Worm (Caenorhabditis elegans) whole organism, young adult: ENCODE data around the gene F35F10.1.

ENCODE experiments used
- K11D2.4 ChIP-seq: fragments of 200-800 bp; sonication (Bioruptor generic); IDR thresholded peaks from 2 replicates; pipeline ENCODE4 v1.3.6; 2022; ENCODE audit warnings: missing genetic modification reagents, missing genetic modification characterization, missing compliant biosample characterization
- atf-7 ChIP-seq: sonication (generic microtip); optimal IDR thresholded peaks from 2 replicates; lab custom pipeline; 2017; ENCODE audit warnings: mild to moderate bottlenecking, missing genetic modification characterization, missing compliant biosample characterization
- ceh-27 ChIP-seq: fragments of 200-800 bp; sonication (Bioruptor generic); optimal IDR thresholded peaks from 2 replicates; lab custom pipeline; 2018; ENCODE audit warnings: mild to moderate bottlenecking, missing genetic modification characterization, moderate library complexity, missing compliant biosample characterization
- ets-4 ChIP-seq: fragments of 200-800 bp; sonication (Bioruptor generic); optimal IDR thresholded peaks from 2 replicates; lab custom pipeline; 2018; ENCODE audit warnings: mild to moderate bottlenecking, missing genetic modification characterization, missing compliant biosample characterization
- nfyb-1 ChIP-seq: fragments of 200-800 bp; sonication (Bioruptor generic); IDR thresholded peaks from 2 replicates; pipeline ENCODE4 v1.3.6; 2022; ENCODE audit warnings: missing genetic modification reagents, missing genetic modification characterization, missing compliant biosample characterization
- repo-1 ChIP-seq: sonication (generic microtip); optimal IDR thresholded peaks from 2 replicates; lab custom pipeline; 2017; ENCODE audit warnings: mild to moderate bottlenecking, missing genetic modification characterization, missing compliant biosample characterization
- snpc-4 ChIP-seq, 5 experiments: fragments of 150-350 bp in 1 of 5; sonication (generic microtip) in 4 of 5; optimal IDR thresholded peaks; 2 replicates each; lab custom pipeline; 2014 to 2018; ENCODE audit warnings: missing genetic modification characterization in 5 of 5, missing biosample characterization in 3 of 5, antibody characterized with exemption in 2 of 5, mild to moderate bottlenecking in 2 of 5, missing compliant biosample characterization in 2 of 5, missing genotype in 2 of 5, moderate library complexity in 2 of 5, missing genetic modification reagents in 1 of 5
- sptf-2 ChIP-seq: fragments of 200-800 bp; sonication (Bioruptor generic); optimal IDR thresholded peaks from 2 replicates; lab custom pipeline; 2018; ENCODE audit warnings: mild to moderate bottlenecking, missing genetic modification characterization, missing compliant biosample characterization

DNA sequence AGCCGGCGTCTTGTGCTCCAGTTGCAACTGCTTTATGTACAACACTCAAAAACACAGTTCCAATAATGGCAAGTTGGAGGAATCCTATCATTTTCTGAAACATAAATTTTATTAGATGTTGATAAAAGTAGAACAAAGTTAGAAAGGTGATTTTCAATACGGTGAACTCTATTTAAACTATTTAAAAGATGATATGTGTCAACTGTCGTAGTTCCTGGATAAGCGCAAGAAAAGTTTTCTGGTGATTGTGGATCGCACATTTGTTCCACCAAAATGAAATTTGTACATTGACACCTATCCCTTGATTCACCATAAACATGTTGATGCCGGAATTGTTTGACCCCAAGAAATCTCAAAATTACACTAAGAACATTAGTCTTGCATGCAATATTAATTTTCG is 15.9 kb downstream of the F35F10.1 start, which contains the start of gene C17B7.9:
- TF ChIP-seq ceh-27 (no peak), repo-1 (no peak), ets-4 (no peak), sptf-2 (no peak), nfyb-1 (no peak), atf-7 (tag; lab: Kevin White, UChicago) (no peak), K11D2.4 (no peak), snpc-4 (GFP tag; optimal IDR thresholded peaks at IDR 0.05; lab: Kevin White, UChicago) (no peak), snpc-4 (tag; optimal IDR thresholded peaks at IDR 0.05; lab: Kevin White, UChicago) (no peak)
